Worm (Caenorhabditis elegans): Measurements from ENCODE around the gene slc-17.1.
A peak's percentile ranks its signal among the peaks of the same experiment; 100 is the strongest.

Gene slc-17.1

ce11 chrX:17422593-17422992, 42.1 kb downstream of the slc-17.1 start:
- TF ChIP-seq unc-55 (GFP tag; optimal IDR thresholded peaks at IDR 0.05) (no peak), Y55F3AM.14 (GFP tag; optimal IDR thresholded peaks at IDR 0.05) (no peak), nhr-77 (tag; optimal IDR thresholded peaks at IDR 0.05) (no peak), nhr-21 (tag; optimal IDR thresholded peaks at IDR 0.05) (no peak), sem-4 (tag; optimal IDR thresholded peaks at IDR 0.05) (no peak)

ce11 chrX:17421532-17422078, 43.1 kb downstream of the slc-17.1 start, which contains the start of gene osm-11:
osm-11 (minus strand) TSS chrX:17421582.
- TF ChIP-seq blmp-1 (tag; optimal IDR thresholded peaks at IDR 0.05; ENCODE audit: insufficient read depth) = peak; percentile 66
- peak; percentile 51 for TF ChIP-seq nhr-21 (tag; optimal IDR thresholded peaks at IDR 0.05)
- TF ChIP-seq gmeb-1 (tag; optimal IDR thresholded peaks at IDR 0.05) = no peak
- TF ChIP-seq ama-1 (optimal IDR thresholded peaks at IDR 0.05) = no peak
- TF ChIP-seq peb-1 (tag; optimal IDR thresholded peaks at IDR 0.05) = no peak
- peak; percentile 94 for TF ChIP-seq sma-9 (GFP tag; optimal IDR thresholded peaks at IDR 0.05)
- TF ChIP-seq sma-9 (tag; optimal IDR thresholded peaks at IDR 0.05) = no peak
- TF ChIP-seq nhr-129 (tag; optimal IDR thresholded peaks at IDR 0.05) = peak; percentile 18
- no peak for TF ChIP-seq ceh-16 (tag; optimal IDR thresholded peaks at IDR 0.05)
- peak in 1 of 2 experiments; percentile 21 for TF ChIP-seq lsy-2 (tag; optimal IDR thresholded peaks at IDR 0.05)
- no peak for TF ChIP-seq nhr-77 (tag; optimal IDR thresholded peaks at IDR 0.05)
- peak; percentile 23 for TF ChIP-seq egl-27 (tag; optimal IDR thresholded peaks at IDR 0.05)
- TF ChIP-seq unc-39 (tag; optimal IDR thresholded peaks at IDR 0.05) = no peak
- no peak for TF ChIP-seq nhr-6 (tag; optimal IDR thresholded peaks at IDR 0.05)
- peak in 1 of 2 experiments; percentile 3 for TF ChIP-seq mdl-1 (tag; optimal IDR thresholded peaks at IDR 0.05)
- peak; percentile 12 for TF ChIP-seq ztf-4 (tag; optimal IDR thresholded peaks at IDR 0.05)
- TF ChIP-seq lin-13 (GFP tag; optimal IDR thresholded peaks at IDR 0.05) = no peak
- TF ChIP-seq unc-55 (GFP tag; optimal IDR thresholded peaks at IDR 0.05) = no peak
- TF ChIP-seq lin-11 (tag; optimal IDR thresholded peaks at IDR 0.05) = no peak
- TF ChIP-seq sma-3 (GFP tag; optimal IDR thresholded peaks at IDR 0.05) = peak; percentile 15
- no peak for TF ChIP-seq nhr-25 (tag; optimal IDR thresholded peaks at IDR 0.05)

- TF ChIP-seq fos-1 (tag; optimal IDR thresholded peaks at IDR 0.05) (no peak), peb-1 (tag; optimal IDR thresholded peaks at IDR 0.05) (no peak), ztf-11 (tag; optimal IDR thresholded peaks at IDR 0.05) (no peak), sma-3 (GFP tag; optimal IDR thresholded peaks at IDR 0.05) (no peak), ztf-4 (tag; optimal IDR thresholded peaks at IDR 0.05) (no peak), lsy-2 (tag; optimal IDR thresholded peaks at IDR 0.05) (peak in 1 of 2 experiments; percentile 1), nhr-11 (tag; optimal IDR thresholded peaks at IDR 0.05) (no peak), C34F6.9 (tag; optimal IDR thresholded peaks at IDR 0.05) (no peak), F13H6.1 (tag; optimal IDR thresholded peaks at IDR 0.05) (no peak), sma-9 (GFP tag; optimal IDR thresholded peaks at IDR 0.05) (peak; percentile 54), sma-9 (tag; optimal IDR thresholded peaks at IDR 0.05) (no peak), ceh-16 (tag; optimal IDR thresholded peaks at IDR 0.05) (no peak), skn-1 (tag; optimal IDR thresholded peaks at IDR 0.05) (no peak), dmd-4 (tag; optimal IDR thresholded peaks at IDR 0.05) (no peak), egl-27 (tag; optimal IDR thresholded peaks at IDR 0.05) (no peak), R02D3.7 (tag; optimal IDR thresholded peaks at IDR 0.05) (no peak), nhr-6 (tag; optimal IDR thresholded peaks at IDR 0.05) (peak; percentile 14), unc-55 (GFP tag; optimal IDR thresholded peaks at IDR 0.05) (no peak), mdl-1 (tag; optimal IDR thresholded peaks at IDR 0.05) (no peak), gmeb-1 (tag; optimal IDR thresholded peaks at IDR 0.05) (no peak), ztf-1 (GFP tag; conservative IDR thresholded peaks at IDR 0.05) (no peak), elt-3 (tag; optimal IDR thresholded peaks at IDR 0.05) (no peak), lin-13 (GFP tag; optimal IDR thresholded peaks at IDR 0.05) (no peak), nhr-10 (tag; optimal IDR thresholded peaks at IDR 0.05) (no peak), aly-2 (tag; optimal IDR thresholded peaks at IDR 0.05) (no peak), mab-5 (tag; optimal IDR thresholded peaks at IDR 0.05) (no peak), sem-4 (tag; optimal IDR thresholded peaks at IDR 0.05) (no peak), zag-1 (tag; optimal IDR thresholded peaks at IDR 0.05) (no peak), ZK546.5 (tag; optimal IDR thresholded peaks at IDR 0.05) (no peak), nhr-21 (tag; optimal IDR thresholded peaks at IDR 0.05) (peak; percentile 84), ama-1 (optimal IDR thresholded peaks at IDR 0.05) (peak; percentile 97), mbf-1 (tag; optimal IDR thresholded peaks at IDR 0.05) (no peak), nhr-237 (tag; optimal IDR thresholded peaks at IDR 0.05) (no peak), snpc-4 (tag; optimal IDR thresholded peaks at IDR 0.05) (no peak), nhr-77 (tag; optimal IDR thresholded peaks at IDR 0.05) (no peak), blmp-1 (tag; optimal IDR thresholded peaks at IDR 0.05; ENCODE audit: insufficient read depth) (peak; percentile 46), alr-1 (tag; optimal IDR thresholded peaks at IDR 0.05) (no peak), nhr-25 (tag; optimal IDR thresholded peaks at IDR 0.05) (no peak), elt-1 (tag; optimal IDR thresholded peaks at IDR 0.05) (no peak), nhr-129 (tag; optimal IDR thresholded peaks at IDR 0.05) (no peak), nhr-12 (tag; optimal IDR thresholded peaks at IDR 0.05) (no peak), Y55F3AM.14 (GFP tag; optimal IDR thresholded peaks at IDR 0.05) (peak; percentile 27), unc-39 (tag; optimal IDR thresholded peaks at IDR 0.05) (no peak)
These were observed 43.9 kb downstream of the slc-17.1 start for ce11 chrX:17420585-17421459.

All from whole organism, L2 larva.